Worm (Caenorhabditis elegans): ENCODE measurements around the gene M163.7.

- TF ChIP-seq T26A8.4 (GFP tag; IDR thresholded peaks at IDR 0.05) (no peak), nhr-237 (tag; optimal IDR thresholded peaks at IDR 0.05) (no peak), ceh-82 (tag; optimal IDR thresholded peaks at IDR 0.05) (no peak), snpc-1.2 (GFP tag; IDR thresholded peaks at IDR 0.05) (no peak), jun-1 (tag; optimal IDR thresholded peaks at IDR 0.05) (no peak), F26F4.8 (GFP tag; conservative IDR thresholded peaks at IDR 0.05) (no peak), unc-62 (GFP tag; optimal IDR thresholded peaks at IDR 0.05 in 1 of 2) (no peak), unc-62 (tag; optimal IDR thresholded peaks at IDR 0.05) (no peak), ZK546.5 (tag; optimal IDR thresholded peaks at IDR 0.05) (no peak), dmd-6 (GFP tag; IDR thresholded peaks at IDR 0.05) (no peak), ama-1 (optimal IDR thresholded peaks at IDR 0.05) (no peak), nhr-77 (tag; optimal IDR thresholded peaks at IDR 0.05) (no peak)
Measured at ce11 chrX:14455419-14455818, 9.2 kb upstream of the M163.7 start, which contains the start of gene Y66C5A.1.

Measured in whole organism, L4 larva.